Worm (Caenorhabditis elegans): ENCODE data around the gene scav-2.

Gene scav-2

DNA sequence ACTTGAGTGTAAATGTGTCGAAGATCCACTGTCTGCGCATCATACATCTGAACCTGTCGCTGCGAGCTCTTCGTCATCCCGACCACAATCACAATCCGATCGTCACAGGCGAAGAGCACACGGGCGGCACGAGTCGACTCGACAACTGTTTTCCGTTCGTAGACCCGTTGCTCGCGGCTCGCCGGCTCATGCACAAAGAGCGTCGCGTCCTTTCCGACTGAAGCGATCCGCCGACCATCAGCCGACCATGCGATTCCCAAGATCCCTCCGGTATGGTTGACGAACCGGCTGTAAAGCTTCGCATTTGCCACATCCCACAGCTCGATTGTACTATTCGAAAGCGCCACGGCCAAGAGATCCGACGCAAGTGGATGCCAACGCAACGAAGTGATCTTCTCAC, 36.7 kb downstream of the scav-2 start:
- TF ChIP-seq alr-1 (tag; optimal IDR thresholded peaks at IDR 0.05) (no peak), unc-62 (GFP tag; optimal IDR thresholded peaks at IDR 0.05) (no peak), skn-1 (tag; optimal IDR thresholded peaks at IDR 0.05) (no peak), sma-3 (GFP tag; optimal IDR thresholded peaks at IDR 0.05) (no peak), mdl-1 (tag; optimal IDR thresholded peaks at IDR 0.05) (no peak), mbf-1 (tag; optimal IDR thresholded peaks at IDR 0.05) (no peak), R02D3.7 (tag; optimal IDR thresholded peaks at IDR 0.05) (no peak), elt-3 (tag; optimal IDR thresholded peaks at IDR 0.05) (no peak), sem-4 (tag; optimal IDR thresholded peaks at IDR 0.05) (no peak), aly-2 (tag; optimal IDR thresholded peaks at IDR 0.05) (no peak), ztf-4 (tag; optimal IDR thresholded peaks at IDR 0.05) (no peak), egl-27 (tag; optimal IDR thresholded peaks at IDR 0.05) (no peak), unc-39 (tag; optimal IDR thresholded peaks at IDR 0.05) (no peak), nhr-11 (tag; optimal IDR thresholded peaks at IDR 0.05) (no peak), nhr-21 (tag; optimal IDR thresholded peaks at IDR 0.05) (no peak), nhr-6 (tag; optimal IDR thresholded peaks at IDR 0.05) (no peak), nhr-237 (tag; optimal IDR thresholded peaks at IDR 0.05) (no peak)

DNA sequence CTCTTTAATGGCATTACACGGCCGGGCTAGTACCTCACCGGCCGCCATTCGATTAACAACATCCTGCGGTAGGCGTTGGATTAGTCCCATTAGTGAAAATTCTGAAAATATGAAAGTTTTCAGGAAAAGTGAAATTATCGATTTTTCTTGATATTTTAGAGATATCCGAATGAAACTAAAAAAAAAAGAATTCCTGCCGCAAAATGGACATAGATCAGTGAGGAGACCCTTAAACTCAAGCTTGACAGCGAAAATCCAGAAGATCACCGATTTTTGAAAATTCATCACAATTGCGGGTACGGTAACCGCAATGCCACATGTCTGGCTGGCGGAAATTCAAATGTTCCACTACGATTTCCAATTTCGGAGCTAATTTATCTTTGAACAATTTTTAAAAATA, 40.7 kb downstream of the scav-2 start, which contains the start of gene mlh-1:
mlh-1 (minus strand) TSS at position 101 of the 400 bp plus-strand sequence.
- no peak for TF ChIP-seq sem-4 (tag; optimal IDR thresholded peaks at IDR 0.05)
- no peak for TF ChIP-seq nhr-11 (tag; optimal IDR thresholded peaks at IDR 0.05)
- TF ChIP-seq alr-1 (tag; optimal IDR thresholded peaks at IDR 0.05): no peak
- no peak for TF ChIP-seq crh-2 (tag; optimal IDR thresholded peaks at IDR 0.05)
- TF ChIP-seq lin-39 (tag; optimal IDR thresholded peaks at IDR 0.05): no peak
- TF ChIP-seq blmp-1 (tag; optimal IDR thresholded peaks at IDR 0.05; ENCODE audit: insufficient read depth): no peak
- no peak for TF ChIP-seq gmeb-1 (tag; optimal IDR thresholded peaks at IDR 0.05)

DNA sequence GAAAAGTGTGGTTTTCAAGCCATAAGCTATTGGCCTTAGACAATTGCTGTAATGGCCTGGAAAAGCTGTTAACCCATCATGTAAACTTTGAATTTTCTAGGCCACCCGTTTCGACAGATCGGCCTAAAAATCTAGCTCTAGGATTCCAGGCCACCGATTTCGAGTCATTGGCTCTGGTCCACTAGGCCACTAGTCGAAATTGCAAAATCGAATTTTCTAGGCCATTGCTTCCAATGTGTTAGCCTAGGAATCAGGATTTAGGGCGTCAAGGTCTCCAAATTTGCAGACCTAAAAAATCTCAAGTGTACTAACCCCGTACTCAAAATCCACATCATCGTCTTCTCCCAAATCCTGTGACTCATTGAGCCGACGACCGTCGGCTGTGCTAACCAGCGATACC, 44.4 kb downstream of the scav-2 start:
- TF ChIP-seq skn-1 (tag; optimal IDR thresholded peaks at IDR 0.05) (no peak), nhr-237 (tag; optimal IDR thresholded peaks at IDR 0.05) (no peak)

DNA sequence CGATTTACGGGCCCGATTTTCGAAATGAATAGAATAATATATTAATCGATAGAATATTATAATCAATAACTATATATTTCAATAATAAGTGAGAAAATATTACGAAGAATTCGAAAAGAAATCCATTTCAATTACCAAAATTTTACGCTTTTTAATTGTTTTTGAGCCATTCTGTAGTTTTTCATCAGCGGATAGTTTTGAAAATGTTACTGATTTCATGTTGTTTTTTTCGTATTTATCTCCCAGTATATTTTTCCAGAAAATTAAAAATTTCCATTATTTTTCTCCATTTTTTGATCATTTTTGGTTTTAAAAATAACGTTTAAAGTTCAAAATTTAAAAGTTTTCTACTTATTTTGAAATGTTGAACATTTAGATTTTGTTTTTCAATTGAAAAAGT, 49.4 kb downstream of the scav-2 start, which contains the start of gene T28A8.3:
T28A8.3 (plus strand) TSS at position 301 of the 400 bp plus-strand sequence.
- TF ChIP-seq aly-2 (tag; optimal IDR thresholded peaks at IDR 0.05): no peak
- TF ChIP-seq ZK546.5 (tag; optimal IDR thresholded peaks at IDR 0.05): no peak
- no peak for TF ChIP-seq elt-1 (tag; optimal IDR thresholded peaks at IDR 0.05)
- no peak for TF ChIP-seq elt-3 (tag; optimal IDR thresholded peaks at IDR 0.05)
- TF ChIP-seq ztf-11 (tag; optimal IDR thresholded peaks at IDR 0.05): no peak
- no peak for TF ChIP-seq nhr-11 (tag; optimal IDR thresholded peaks at IDR 0.05)
- no peak for TF ChIP-seq R02D3.7 (tag; optimal IDR thresholded peaks at IDR 0.05)
- TF ChIP-seq zag-1 (tag; optimal IDR thresholded peaks at IDR 0.05): no peak
- no peak for TF ChIP-seq nhr-77 (tag; optimal IDR thresholded peaks at IDR 0.05)
- TF ChIP-seq skn-1 (tag; optimal IDR thresholded peaks at IDR 0.05): no peak
- no peak for TF ChIP-seq nhr-12 (tag; optimal IDR thresholded peaks at IDR 0.05)
- TF ChIP-seq egl-27 (tag; optimal IDR thresholded peaks at IDR 0.05): no peak
- no peak for TF ChIP-seq unc-62 (GFP tag; optimal IDR thresholded peaks at IDR 0.05)
- no peak for TF ChIP-seq nhr-10 (tag; optimal IDR thresholded peaks at IDR 0.05)
- TF ChIP-seq unc-55 (GFP tag; optimal IDR thresholded peaks at IDR 0.05): no peak
- TF ChIP-seq mdl-1 (tag; optimal IDR thresholded peaks at IDR 0.05): no peak
- no peak for TF ChIP-seq mbf-1 (tag; optimal IDR thresholded peaks at IDR 0.05)
- TF ChIP-seq Y55F3AM.14 (GFP tag; optimal IDR thresholded peaks at IDR 0.05): no peak
- TF ChIP-seq lin-11 (tag; optimal IDR thresholded peaks at IDR 0.05): no peak
- no peak for TF ChIP-seq nhr-21 (tag; optimal IDR thresholded peaks at IDR 0.05)

DNA sequence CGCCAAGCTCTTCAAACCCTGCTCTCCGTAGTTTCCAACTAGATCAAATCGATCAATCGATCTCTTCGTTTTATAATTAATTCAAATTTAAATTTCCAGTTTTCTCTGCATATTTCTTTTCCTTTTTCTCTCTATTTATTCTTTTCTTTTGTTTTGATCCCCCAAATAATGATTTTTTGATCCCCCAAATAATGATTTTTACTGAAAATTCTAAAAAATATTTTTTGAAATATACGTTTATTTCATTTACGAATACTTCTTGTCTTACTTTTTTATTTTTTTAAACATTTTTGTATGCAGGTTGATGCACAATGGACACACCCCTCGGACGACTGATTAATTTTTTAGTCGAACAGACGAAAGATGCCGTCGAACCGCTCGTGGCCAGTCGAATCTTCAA, 51.8 kb downstream of the scav-2 start, which contains the start of gene T28A8.4:
T28A8.4 (plus strand) TSS at position 301 of the 400 bp plus-strand sequence.
- no peak for TF ChIP-seq peb-1 (tag; optimal IDR thresholded peaks at IDR 0.05)

DNA sequence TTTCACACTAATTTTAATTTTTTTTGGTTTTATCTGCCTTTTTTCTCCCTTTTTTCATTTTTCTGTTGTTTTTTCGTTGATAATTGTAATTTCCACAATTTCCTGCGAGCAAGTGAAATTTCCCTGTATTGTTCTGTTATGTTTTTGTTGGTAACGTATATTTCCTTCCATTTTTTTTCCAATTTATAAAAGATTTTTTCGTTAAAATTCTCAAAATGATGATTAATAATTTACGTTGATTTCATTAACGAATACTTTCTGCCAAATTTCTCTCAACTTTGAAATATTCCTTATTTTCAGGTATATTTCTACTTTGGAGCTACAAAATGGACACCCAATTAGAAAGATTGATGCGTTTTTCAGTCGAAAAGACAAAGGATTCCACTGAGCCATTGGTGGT, 52.6 kb downstream of the scav-2 start, which contains the start of gene T28A8.8:
T28A8.8 (plus strand) TSS at position 301 of the 400 bp plus-strand sequence.
- TF ChIP-seq Y55F3AM.14 (GFP tag; optimal IDR thresholded peaks at IDR 0.05): no peak
- no peak for TF ChIP-seq ztf-1 (GFP tag; conservative IDR thresholded peaks at IDR 0.05)
